Worm (Caenorhabditis elegans) whole organism, late embryonic: Measurements from ENCODE around the gene kin-16.
A peak's percentile ranks its signal among the peaks of the same experiment; 100 is the strongest.

Source experiments
- C38D4.7 ChIP-seq: fragments of 200-800 bp; sonication (Bioruptor generic); optimal IDR thresholded peaks from 2 replicates; lab custom pipeline; 2018; ENCODE audit warnings: mild to moderate bottlenecking, missing genetic modification characterization, moderate library complexity, missing compliant biosample characterization
- F13H6.1 ChIP-seq: sonication (generic microtip); optimal IDR thresholded peaks from 2 replicates; lab custom pipeline; 2016; ENCODE audit warnings: missing genetic modification characterization, missing compliant biosample characterization
- K09A11.1 ChIP-seq: sonication (generic microtip); optimal IDR thresholded peaks from 2 replicates; lab custom pipeline; 2017; ENCODE audit warnings: antibody characterized with exemption, mild to moderate bottlenecking, missing genetic modification characterization, missing compliant biosample characterization; ENCODE audit not compliant: insufficient read depth
- T23F11.4 ChIP-seq: fragments of 200-800 bp; sonication (Bioruptor generic); optimal IDR thresholded peaks from 2 replicates; lab custom pipeline; 2018; ENCODE audit warnings: mild to moderate bottlenecking, missing genetic modification characterization, missing compliant biosample characterization
- Y22D7AL.16 ChIP-seq: sonication (generic microtip); optimal IDR thresholded peaks from 2 replicates; lab custom pipeline; 2016; ENCODE audit warnings: missing genetic modification characterization, missing compliant biosample characterization
- ama-1 ChIP-seq: fragments of 150-350 bp; optimal IDR thresholded peaks from 2 replicates; lab custom pipeline; 2014
- ceh-2 ChIP-seq: sonication (generic microtip); optimal IDR thresholded peaks from 2 replicates; lab custom pipeline; 2016; ENCODE audit warnings: missing genotype, missing genetic modification characterization, missing compliant biosample characterization
- ceh-45 ChIP-seq: fragments of 200-800 bp; sonication (Bioruptor generic); IDR thresholded peaks from 2 replicates; pipeline ENCODE4 v1.3.6; 2022; ENCODE audit warnings: missing genetic modification reagents, missing genetic modification characterization, missing compliant biosample characterization
- ceh-9 ChIP-seq: sonication (generic microtip); optimal IDR thresholded peaks from 2 replicates; lab custom pipeline; 2016; ENCODE audit warnings: mild to moderate bottlenecking, missing genetic modification characterization, inconsistent platforms, missing compliant biosample characterization
- dmd-4 ChIP-seq: sonication (generic microtip); optimal IDR thresholded peaks from 2 replicates; lab custom pipeline; 2016; ENCODE audit warnings: borderline replicate concordance, missing genetic modification characterization, missing compliant biosample characterization
- dve-1 ChIP-seq: sonication (generic microtip); optimal IDR thresholded peaks from 2 replicates; lab custom pipeline; 2017; ENCODE audit warnings: antibody characterized with exemption, mild to moderate bottlenecking, missing genetic modification characterization, missing compliant biosample characterization
- elt-2 ChIP-seq: sonication (generic microtip); optimal IDR thresholded peaks from 2 replicates; lab custom pipeline; 2016; ENCODE audit warnings: missing genetic modification reagents, missing genetic modification characterization, missing compliant biosample characterization
- elt-4 ChIP-seq: sonication (generic microtip); optimal IDR thresholded peaks from 2 replicates; lab custom pipeline; 2016; ENCODE audit warnings: missing genetic modification characterization, missing compliant biosample characterization
- ets-4 ChIP-seq: sonication (generic microtip); optimal IDR thresholded peaks from 2 replicates; lab custom pipeline; 2016; ENCODE audit warnings: missing genetic modification characterization, missing compliant biosample characterization
- eyg-1 ChIP-seq: sonication (generic microtip); optimal IDR thresholded peaks from 2 replicates; lab custom pipeline; 2016; ENCODE audit warnings: missing genotype, missing genetic modification characterization, missing compliant biosample characterization
- fkh-10 ChIP-seq: fragments of 150-350 bp; optimal IDR thresholded peaks from 2 replicates; lab custom pipeline; 2014; ENCODE audit warnings: missing biosample characterization, missing genetic modification reagents, missing genetic modification characterization
- fkh-6 ChIP-seq: sonication (generic microtip); optimal IDR thresholded peaks from 2 replicates; lab custom pipeline; 2016; ENCODE audit warnings: missing genetic modification characterization, missing compliant biosample characterization
- gmeb-2 ChIP-seq: sonication (generic microtip); optimal IDR thresholded peaks from 2 replicates; lab custom pipeline; 2016; ENCODE audit warnings: missing genetic modification characterization, inconsistent platforms, missing compliant biosample characterization
- hlh-13 ChIP-seq: fragments of 200-800 bp; sonication (Bioruptor generic); optimal IDR thresholded peaks from 2 replicates; lab custom pipeline; 2018; ENCODE audit warnings: mild to moderate bottlenecking, missing genetic modification characterization, missing compliant biosample characterization
- hlh-15 ChIP-seq: sonication (generic microtip); optimal IDR thresholded peaks from 2 replicates; lab custom pipeline; 2016; ENCODE audit warnings: missing genetic modification characterization, missing compliant biosample characterization
- hlh-8 ChIP-seq: sonication (generic microtip); optimal IDR thresholded peaks from 2 replicates; lab custom pipeline; 2016; ENCODE audit warnings: missing genotype, missing genetic modification characterization, missing compliant biosample characterization
- lin-11 ChIP-seq: fragments of 200-800 bp; sonication (Bioruptor generic); optimal IDR thresholded peaks from 2 replicates; lab custom pipeline; 2018; ENCODE audit warnings: mild to moderate bottlenecking, missing genetic modification characterization, missing compliant biosample characterization
- mec-3 ChIP-seq: sonication (generic microtip); optimal IDR thresholded peaks from 2 replicates; lab custom pipeline; 2016; ENCODE audit warnings: borderline replicate concordance, missing genetic modification characterization, missing compliant biosample characterization
- npax-4 ChIP-seq: sonication (generic microtip); optimal IDR thresholded peaks from 2 replicates; lab custom pipeline; 2016; ENCODE audit warnings: missing genetic modification characterization, missing compliant biosample characterization
- odd-2 ChIP-seq: sonication (generic microtip); optimal IDR thresholded peaks from 2 replicates; lab custom pipeline; 2017; ENCODE audit warnings: antibody characterized with exemption, mild to moderate bottlenecking, missing genetic modification characterization, missing compliant biosample characterization
- pha-2 ChIP-seq: sonication (generic microtip); optimal IDR thresholded peaks from 2 replicates; lab custom pipeline; 2017; ENCODE audit warnings: mild to moderate bottlenecking, missing genetic modification characterization, missing compliant biosample characterization
- pros-1 ChIP-seq: fragments of 150-350 bp; optimal IDR thresholded peaks from 2 replicates; lab custom pipeline; 2014; ENCODE audit warnings: missing biosample characterization, missing genetic modification reagents, missing genetic modification characterization
- rnt-1 ChIP-seq: sonication (generic microtip); optimal IDR thresholded peaks from 2 replicates; lab custom pipeline; 2016; ENCODE audit warnings: missing genetic modification characterization, missing compliant biosample characterization
- sdc-2 ChIP-seq: sonication (generic microtip); optimal IDR thresholded peaks from 2 replicates; lab custom pipeline; 2016; ENCODE audit warnings: missing genotype, missing genetic modification characterization, missing compliant biosample characterization
- sox-2 ChIP-seq: fragments of 200-800 bp; sonication (Bioruptor generic); IDR thresholded peaks from 2 replicates; pipeline ENCODE4 v1.3.6; 2022; ENCODE audit warnings: missing genetic modification reagents, missing genetic modification characterization, missing compliant biosample characterization
- tbx-7 ChIP-seq: sonication (generic microtip); optimal IDR thresholded peaks from 2 replicates; lab custom pipeline; 2016; ENCODE audit warnings: missing genotype, missing genetic modification characterization, missing compliant biosample characterization
- unc-3 ChIP-seq, 2 experiments: fragments of 200-800 bp in 1 of 2; sonication (Bioruptor generic) in 1 of 2; sonication (generic microtip) in 1 of 2; conservative IDR thresholded peaks in 1 of 2; optimal IDR thresholded peaks in 1 of 2; 2 replicates each; pipeline versions ENCODE4 v1.3.6 to Lab custom; 2016 to 2022; ENCODE audit warnings: missing compliant biosample characterization in 2 of 2, missing genetic modification characterization in 2 of 2, missing genetic modification reagents in 1 of 2
- zip-5 ChIP-seq: sonication (generic microtip); optimal IDR thresholded peaks from 2 replicates; lab custom pipeline; 2016; ENCODE audit warnings: missing genetic modification characterization, missing compliant biosample characterization
- ztf-16 ChIP-seq: sonication (generic microtip); optimal IDR thresholded peaks from 2 replicates; lab custom pipeline; 2017; ENCODE audit warnings: missing genetic modification characterization, missing compliant biosample characterization

kin-16 gene

DNA sequence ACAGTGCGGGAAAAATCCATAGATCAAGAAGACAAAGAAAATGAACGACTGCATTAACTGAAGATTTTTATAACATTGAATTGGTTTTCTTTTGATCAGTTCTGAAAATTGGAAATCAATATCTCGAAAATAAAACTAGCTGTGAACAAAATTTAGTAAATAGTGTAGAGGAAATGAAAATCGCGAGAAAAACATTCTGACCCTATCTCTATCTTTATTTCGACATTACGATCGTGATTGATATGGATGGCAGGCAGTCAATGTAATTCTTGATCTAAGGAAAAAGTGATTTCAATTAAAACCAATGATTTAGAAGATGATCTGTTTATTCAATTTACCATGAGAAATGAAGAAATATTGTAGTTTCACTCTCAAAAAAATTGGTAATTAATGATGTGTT is at the start of gene kin-16:
TSS of gene kin-16 (minus strand) at position 101 of the 400 bp plus-strand sequence.
- TF ChIP-seq sdc-2 (tag; lab: Kevin White, UChicago) (no peak), dve-1 (tag; lab: Kevin White, UChicago) (no peak), ceh-45 (GFP tag; lab: Robert Waterston, UW) (no peak), ama-1 (lab: Kevin White, UChicago) (no peak), ztf-16 (tag; lab: Kevin White, UChicago) (no peak), Y22D7AL.16 (tag; lab: Kevin White, UChicago) (no peak), npax-4 (no peak), odd-2 (tag; lab: Kevin White, UChicago) (no peak)

DNA sequence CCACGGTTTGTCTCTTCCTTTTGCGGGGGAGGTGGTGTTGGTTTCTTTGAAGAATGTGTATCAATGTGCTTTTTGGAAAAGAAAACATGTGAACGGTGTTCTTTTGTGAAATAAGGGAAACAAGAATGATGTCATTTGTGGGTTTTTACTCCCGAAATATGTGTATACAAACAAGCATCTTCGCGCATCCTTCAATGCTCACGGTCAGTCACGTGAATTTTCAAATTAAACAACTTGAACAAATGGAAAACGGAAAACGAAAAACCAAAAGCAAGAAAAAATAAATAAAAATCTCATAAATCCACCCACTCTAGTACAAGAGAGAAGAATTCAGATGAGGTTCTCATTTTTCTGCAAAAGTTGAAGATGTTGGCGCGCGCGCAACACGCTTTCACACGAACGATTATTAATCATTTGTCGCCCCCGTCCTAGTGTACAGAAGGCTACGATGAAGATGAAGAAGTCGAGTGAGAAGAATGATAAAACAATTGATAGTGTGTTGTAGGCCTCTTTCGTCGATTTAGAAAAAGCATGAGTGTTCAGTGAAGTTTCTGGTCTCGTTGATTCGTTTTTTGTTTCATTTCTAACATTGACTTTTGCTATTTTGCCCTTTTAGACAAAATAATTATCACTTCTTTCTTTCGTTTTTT is 49.3 kb upstream of the kin-16 start:
- TF ChIP-seq T23F11.4 (GFP tag; lab: Kevin White, UChicago): no peak
- TF ChIP-seq K09A11.1 (tag; lab: Kevin White, UChicago): no peak
- TF ChIP-seq hlh-13 (GFP tag; lab: Kevin White, UChicago): no peak
- no peak for TF ChIP-seq Y22D7AL.16 (tag; lab: Kevin White, UChicago)
- TF ChIP-seq hlh-8 (tag; lab: Kevin White, UChicago): no peak
- no peak for TF ChIP-seq tbx-7
- no peak for TF ChIP-seq odd-2 (tag; lab: Kevin White, UChicago)
- TF ChIP-seq zip-5: no peak
- TF ChIP-seq gmeb-2 (tag; lab: Kevin White, UChicago): no peak
- TF ChIP-seq sox-2 (GFP tag; lab: Robert Waterston, UW): no peak
- no peak for TF ChIP-seq eyg-1 (tag; lab: Kevin White, UChicago)
- TF ChIP-seq pros-1 (tag; lab: Kevin White, UChicago): no peak
- TF ChIP-seq fkh-6 (tag; lab: Kevin White, UChicago): no peak
- TF ChIP-seq rnt-1 (tag; lab: Kevin White, UChicago): no peak
- TF ChIP-seq ets-4 (tag; lab: Kevin White, UChicago): no peak
- TF ChIP-seq mec-3 (tag; lab: Kevin White, UChicago): no peak
- no peak for TF ChIP-seq ztf-16 (tag; lab: Kevin White, UChicago)
- TF ChIP-seq C38D4.7: no peak
- no peak for TF ChIP-seq dmd-4 (tag; lab: Kevin White, UChicago)
- TF ChIP-seq elt-4 (tag; lab: Kevin White, UChicago): no peak

DNA sequence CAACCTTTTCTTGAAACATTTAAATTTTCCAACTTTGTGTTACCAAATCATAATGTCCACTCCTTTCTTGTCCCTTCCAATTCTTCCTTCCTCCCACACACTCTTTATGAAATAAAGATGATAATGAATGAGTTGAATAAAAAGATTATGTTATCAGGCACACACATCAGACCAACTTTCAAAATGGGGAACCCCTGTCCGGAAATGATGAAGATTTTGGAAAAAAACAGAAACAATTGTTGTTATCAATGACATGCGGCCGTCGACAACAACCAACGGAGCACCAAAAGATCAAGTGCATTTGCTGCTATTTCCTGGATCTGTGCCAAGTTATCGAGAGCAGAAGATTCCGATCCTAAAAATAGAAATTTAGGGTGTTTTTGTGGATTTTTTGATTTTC is 47.4 kb upstream of the kin-16 start:
- no peak for TF ChIP-seq lin-11 (tag; lab: Kevin White, UChicago)
- peak; percentile 28 for TF ChIP-seq elt-2 (tag; lab: Kevin White, UChicago)
- TF ChIP-seq unc-3 (GFP tag; conservative IDR thresholded peaks at IDR 0.05; lab: Robert Waterston, UW): no peak
- TF ChIP-seq unc-3 (tag; optimal IDR thresholded peaks at IDR 0.05; lab: Kevin White, UChicago): no peak
- TF ChIP-seq ama-1 (lab: Kevin White, UChicago): no peak

DNA sequence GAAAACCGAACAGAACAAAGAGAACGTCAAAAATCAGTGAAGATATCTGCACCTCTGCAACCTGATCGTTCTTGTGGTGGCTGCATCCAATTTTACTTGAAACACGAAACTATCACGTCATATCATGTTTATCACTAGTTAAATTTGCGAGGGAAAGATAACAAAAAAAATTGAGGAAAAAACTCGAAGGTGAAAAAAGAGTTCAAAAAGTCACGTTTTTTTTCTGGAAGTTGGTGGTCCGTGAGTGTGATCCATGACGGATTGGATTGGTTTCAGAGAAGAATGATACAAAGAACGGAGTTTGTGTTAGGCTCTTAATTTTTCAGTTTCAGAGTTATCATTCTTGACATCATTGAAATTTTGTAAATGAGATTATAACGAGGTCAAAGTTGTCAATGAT is 46.6 kb upstream of the kin-16 start:
- TF ChIP-seq fkh-10 (no peak), fkh-6 (tag; lab: Kevin White, UChicago) (no peak), pha-2 (tag; lab: Kevin White, UChicago) (no peak), ceh-45 (GFP tag; lab: Robert Waterston, UW) (no peak), hlh-15 (tag; lab: Kevin White, UChicago) (no peak), gmeb-2 (tag; lab: Kevin White, UChicago) (no peak), ceh-2 (tag; lab: Kevin White, UChicago) (no peak), F13H6.1 (no peak), rnt-1 (tag; lab: Kevin White, UChicago) (no peak), ceh-9 (tag; lab: Kevin White, UChicago) (no peak)
